Worm (Caenorhabditis elegans) whole organism, late embryonic: ENCODE data around the gene H40L08.2.

Source experiments
- ama-1 ChIP-seq: fragments of 150-350 bp; optimal IDR thresholded peaks from 2 replicates; lab custom pipeline; 2014
- ceh-14 ChIP-seq: sonication (generic microtip); optimal IDR thresholded peaks from 2 replicates; lab custom pipeline; 2016; ENCODE audit warnings: missing genotype, missing genetic modification characterization, missing compliant biosample characterization
- ceh-34 ChIP-seq: sonication (generic microtip); optimal IDR thresholded peaks from 2 replicates; lab custom pipeline; 2016; ENCODE audit warnings: mild to moderate bottlenecking, missing genetic modification characterization, missing compliant biosample characterization
- elt-4 ChIP-seq: sonication (generic microtip); optimal IDR thresholded peaks from 2 replicates; lab custom pipeline; 2016; ENCODE audit warnings: missing genetic modification characterization, missing compliant biosample characterization
- ets-4 ChIP-seq: sonication (generic microtip); optimal IDR thresholded peaks from 2 replicates; lab custom pipeline; 2016; ENCODE audit warnings: missing genetic modification characterization, missing compliant biosample characterization
- fkh-10 ChIP-seq: fragments of 150-350 bp; optimal IDR thresholded peaks from 2 replicates; lab custom pipeline; 2014; ENCODE audit warnings: missing biosample characterization, missing genetic modification reagents, missing genetic modification characterization
- lim-6 ChIP-seq: sonication (generic microtip); optimal IDR thresholded peaks from 2 replicates; lab custom pipeline; 2016; ENCODE audit warnings: missing genetic modification characterization, missing compliant biosample characterization
- nfya-1 ChIP-seq: sonication (generic microtip); optimal IDR thresholded peaks from 2 replicates; lab custom pipeline; 2017; ENCODE audit warnings: missing genetic modification characterization, mild to moderate bottlenecking, missing compliant biosample characterization, antibody characterized with exemption, moderate library complexity
- pha-4 ChIP-seq: fragments of 150-350 bp; optimal IDR thresholded peaks from 2 replicates; lab custom pipeline; 2018; ENCODE audit warnings: missing biosample characterization, missing genetic modification reagents, missing genetic modification characterization
- ref-2 ChIP-seq: sonication (generic microtip); optimal IDR thresholded peaks from 2 replicates; lab custom pipeline; 2016; ENCODE audit warnings: missing genetic modification characterization, missing compliant biosample characterization
- rnt-1 ChIP-seq: sonication (generic microtip); optimal IDR thresholded peaks from 2 replicates; lab custom pipeline; 2016; ENCODE audit warnings: missing genetic modification characterization, missing compliant biosample characterization

ce11 chrX:15075170-15075569, 2.4 kb downstream of the H40L08.2 start:
- TF ChIP-seq ceh-14: no peak
- no peak for TF ChIP-seq rnt-1 (tag; lab: Kevin White, UChicago)
- no peak for TF ChIP-seq elt-4 (tag; lab: Kevin White, UChicago)
- TF ChIP-seq ets-4 (tag; lab: Kevin White, UChicago): no peak
- no peak for TF ChIP-seq nfya-1 (tag; lab: Kevin White, UChicago)
- no peak for TF ChIP-seq ama-1 (lab: Kevin White, UChicago)
- TF ChIP-seq fkh-10: no peak
- TF ChIP-seq pha-4 (tag; lab: Kevin White, UChicago): no peak
- TF ChIP-seq ref-2 (tag; lab: Kevin White, UChicago): no peak
- no peak for TF ChIP-seq ceh-34 (tag; lab: Kevin White, UChicago)
- TF ChIP-seq lim-6 (tag; lab: Kevin White, UChicago): no peak
